Worm (Caenorhabditis elegans) whole organism, L4/young adult: Measurements from ENCODE around the gene eff-1.

Source experiments
- W03F9.2 ChIP-seq: fragments of 150-350 bp; optimal IDR thresholded peaks from 2 replicates; lab custom pipeline; 2014; ENCODE audit warnings: missing biosample characterization, missing genetic modification characterization
- him-1 ChIP-seq: sonication (generic microtip); optimal IDR thresholded peaks from 2 replicates; lab custom pipeline; 2016; ENCODE audit warnings: missing genotype, missing genetic modification reagents, missing genetic modification characterization, missing compliant biosample characterization

ce11 chrII:8333643-8334042, 12.8 kb upstream of the eff-1 start, which contains the start of gene C26D10.7:
- TF ChIP-seq him-1 (tag; lab: Kevin White, UChicago) (no peak), W03F9.2 (tag; lab: Kevin White, UChicago) (no peak)
